Worm (Caenorhabditis elegans): Measurements from ENCODE around the gene F41G4.8.

F41G4.8 gene

DNA sequence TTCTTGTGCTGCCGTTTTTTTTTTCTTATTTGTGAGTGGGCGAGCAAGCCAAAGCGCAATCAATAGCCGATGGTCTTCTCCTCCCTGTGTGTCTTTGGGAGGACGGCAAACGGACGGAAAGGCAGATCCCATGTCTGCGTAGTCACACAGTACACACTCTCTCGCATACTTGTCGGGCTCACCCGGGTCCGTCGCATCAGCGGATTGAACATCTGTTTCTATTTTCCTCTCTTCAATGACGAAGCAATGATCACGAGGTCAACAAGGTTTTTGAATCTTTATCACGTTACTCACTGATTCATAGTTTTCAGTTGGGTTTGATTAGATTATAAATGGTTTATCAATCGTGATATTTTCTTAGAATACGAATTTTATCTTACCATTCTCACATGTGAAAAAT, 29.3 kb downstream of the F41G4.8 start:
- peak in 1 of 2 experiments; percentile 20 for TF ChIP-seq lin-35 (GFP tag; optimal IDR thresholded peaks at IDR 0.05)
- no peak for TF ChIP-seq elt-2 (tag; optimal IDR thresholded peaks at IDR 0.05)
- no peak for TF ChIP-seq efl-1 (optimal IDR thresholded peaks at IDR 0.05)
- no peak for TF ChIP-seq efl-1 (GFP tag; optimal IDR thresholded peaks at IDR 0.05 in 1 of 2)
- no peak for TF ChIP-seq lin-15B (tag; optimal IDR thresholded peaks at IDR 0.05)
- peak; percentile 81 for TF ChIP-seq lin-14 (GFP tag; optimal IDR thresholded peaks at IDR 0.05)
- TF ChIP-seq pqm-1 (tag; optimal IDR thresholded peaks at IDR 0.05) = no peak
- TF ChIP-seq nhr-47 (tag; optimal IDR thresholded peaks at IDR 0.05) = peak; percentile 22
- TF ChIP-seq lin-39 (tag; optimal IDR thresholded peaks at IDR 0.05) = no peak
- TF ChIP-seq nhr-77 (tag; optimal IDR thresholded peaks at IDR 0.05) = no peak
- no peak for TF ChIP-seq hlh-17 (GFP tag; optimal IDR thresholded peaks at IDR 0.05; ENCODE audit: borderline replicate concordance)
- TF ChIP-seq ceh-82 (tag; optimal IDR thresholded peaks at IDR 0.05) = no peak
- TF ChIP-seq C34B4.2 (tag; optimal IDR thresholded peaks at IDR 0.05) = no peak
- peak; percentile 47 for TF ChIP-seq snu-23 (GFP tag; optimal IDR thresholded peaks at IDR 0.05)
- peak; percentile 60 for TF ChIP-seq nhr-19 (GFP tag; conservative IDR thresholded peaks at IDR 0.05)
- peak; percentile 17 for TF ChIP-seq xbp-1 (tag; optimal IDR thresholded peaks at IDR 0.05)
- TF ChIP-seq unc-62 (GFP tag; optimal IDR thresholded peaks at IDR 0.05) = no peak
- no peak for TF ChIP-seq blmp-1 (tag; optimal IDR thresholded peaks at IDR 0.05)
- TF ChIP-seq lsy-2 (tag; optimal IDR thresholded peaks at IDR 0.05) = peak; percentile 35 to 43
- TF ChIP-seq lir-3 (tag; optimal IDR thresholded peaks at IDR 0.05; ENCODE audit: poor library complexity) = peak; percentile 24
- TF ChIP-seq tbx-2 (tag; optimal IDR thresholded peaks at IDR 0.05) = peak; percentile 32
- peak; percentile 78 for TF ChIP-seq rnt-1 (tag; optimal IDR thresholded peaks at IDR 0.05)
- no peak for TF ChIP-seq zip-4 (GFP tag; optimal IDR thresholded peaks at IDR 0.05)
- peak in 1 of 6 experiments; percentile 3 for TF ChIP-seq elt-3 (tag; optimal IDR thresholded peaks at IDR 0.05)
- peak in 1 of 2 experiments; percentile 31 for TF ChIP-seq mdl-1 (tag; optimal IDR thresholded peaks at IDR 0.05)
- TF ChIP-seq dsc-1 (tag; optimal IDR thresholded peaks at IDR 0.05) = peak; percentile 95
- no peak for TF ChIP-seq mab-9 (GFP tag; IDR thresholded peaks at IDR 0.05)
- no peak for TF ChIP-seq nhr-28 (tag; optimal IDR thresholded peaks at IDR 0.05)
- peak; percentile 45; the same call in 1 of the 2 replicates for TF ChIP-seq unc-98 (GFP tag; IDR thresholded peaks at IDR 0.05)
- peak; percentile 42 for TF ChIP-seq mep-1 (tag; optimal IDR thresholded peaks at IDR 0.05)
- peak; percentile 39 for TF ChIP-seq fkh-4 (tag; optimal IDR thresholded peaks at IDR 0.05; ENCODE audit: borderline replicate concordance)
- no peak for TF ChIP-seq ceh-88 (GFP tag; IDR thresholded peaks at IDR 0.05)
- TF ChIP-seq nhr-71 (tag; optimal IDR thresholded peaks at IDR 0.05) = peak; percentile 82
- peak; percentile 3 for TF ChIP-seq swsn-7 (tag; optimal IDR thresholded peaks at IDR 0.05)
- no peak for TF ChIP-seq dpl-1 (GFP tag; optimal IDR thresholded peaks at IDR 0.05)
- peak; percentile 68 for TF ChIP-seq pag-3 (tag; optimal IDR thresholded peaks at IDR 0.05; ENCODE audit: borderline replicate concordance, insufficient read depth)
- TF ChIP-seq nhr-20 (tag; optimal IDR thresholded peaks at IDR 0.05) = peak; percentile 49
- TF ChIP-seq aha-1 (tag; optimal IDR thresholded peaks at IDR 0.05) = no peak

DNA sequence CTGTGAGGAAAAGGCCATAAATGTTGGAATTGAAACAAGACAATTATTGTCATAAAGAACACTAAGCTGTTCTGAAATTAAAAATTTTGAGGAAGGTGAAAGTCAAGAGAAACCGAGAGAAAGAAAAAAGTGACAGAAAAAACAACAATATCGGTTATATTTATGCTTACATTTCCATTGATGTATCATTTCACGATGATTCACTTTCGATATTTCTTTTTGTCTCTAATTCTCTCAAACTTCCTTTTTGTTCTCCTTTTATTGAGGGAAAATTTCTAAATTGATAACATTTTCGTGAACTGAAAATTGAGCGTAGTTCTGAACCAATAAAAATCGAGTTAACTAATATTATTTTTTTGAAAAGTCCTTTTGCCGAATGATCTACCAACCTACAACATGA, 29.9 kb downstream of the F41G4.8 start:
- TF ChIP-seq snu-23 (GFP tag; optimal IDR thresholded peaks at IDR 0.05) (no peak), ceh-88 (GFP tag; IDR thresholded peaks at IDR 0.05) (no peak), nhr-84 (tag; optimal IDR thresholded peaks at IDR 0.05) (no peak), nhr-12 (tag; optimal IDR thresholded peaks at IDR 0.05) (no peak), sptf-1 (tag; optimal IDR thresholded peaks at IDR 0.05) (no peak), nhr-11 (tag; optimal IDR thresholded peaks at IDR 0.05) (no peak), lin-14 (GFP tag; optimal IDR thresholded peaks at IDR 0.05) (peak; percentile 23), mep-1 (tag; optimal IDR thresholded peaks at IDR 0.05) (no peak), lin-35 (GFP tag; optimal IDR thresholded peaks at IDR 0.05) (no peak), blmp-1 (tag; optimal IDR thresholded peaks at IDR 0.05) (peak; percentile 3), xbp-1 (tag; optimal IDR thresholded peaks at IDR 0.05) (no peak), sup-37 (GFP tag; optimal IDR thresholded peaks at IDR 0.05) (no peak), egl-27 (tag; optimal IDR thresholded peaks at IDR 0.05) (no peak), unc-98 (GFP tag; IDR thresholded peaks at IDR 0.05) (no peak), elt-3 (tag; optimal IDR thresholded peaks at IDR 0.05) (no peak)
